Fruit fly (Drosophila melanogaster) whole organism, pupa: ENCODE measurements around the gene Atg12.

Experiments
- CG10348 ChIP-seq: fragments of 200-800 bp; sonication (Bioruptor generic); IDR thresholded peaks from 2 replicates; pipeline ENCODE4 v1.3.6; 2022; ENCODE audit warnings: missing biosample characterization, missing genetic modification characterization
- CG12605 ChIP-seq: fragments of 200-800 bp; sonication (Bioruptor generic); IDR thresholded peaks from 2 replicates; pipeline ENCODE4 v1.3.6; 2022; ENCODE audit warnings: missing biosample characterization, missing genetic modification characterization
- CG13204 ChIP-seq: fragments of 200-800 bp; sonication (Bioruptor generic); optimal IDR thresholded peaks from 2 replicates; lab custom pipeline; 2018; ENCODE audit warnings: missing biosample characterization, mild to moderate bottlenecking, missing genetic modification characterization, moderate library complexity
- CG14655 ChIP-seq: fragments of 200-800 bp; sonication (Bioruptor generic); optimal IDR thresholded peaks from 3 replicates; lab custom pipeline; 2017; ENCODE audit warnings: mild to moderate bottlenecking, missing biosample characterization, missing genetic modification reagents, missing genetic modification characterization
- CG15710 ChIP-seq: fragments of 200-800 bp; sonication (Bioruptor generic); optimal IDR thresholded peaks from 2 replicates; lab custom pipeline; 2018; ENCODE audit warnings: missing biosample characterization, mild to moderate bottlenecking, missing genetic modification characterization, moderate library complexity
- CG17806 ChIP-seq: fragments of 200-800 bp; sonication (Bioruptor generic); optimal IDR thresholded peaks from 2 replicates; lab custom pipeline; 2018; ENCODE audit warnings: missing biosample characterization, mild to moderate bottlenecking, missing genetic modification characterization, moderate library complexity
- CG32121 ChIP-seq: fragments of 200-800 bp; sonication (Bioruptor generic); IDR thresholded peaks from 2 replicates; pipeline ENCODE4 v1.3.6; 2022; ENCODE audit warnings: missing biosample characterization, missing genetic modification characterization
- CG34367 ChIP-seq: fragments of 200-800 bp; sonication (Bioruptor generic); optimal IDR thresholded peaks from 2 replicates; lab custom pipeline; 2018; ENCODE audit warnings: missing biosample characterization, mild to moderate bottlenecking, missing genetic modification characterization
- CG4496 ChIP-seq: fragments of 200-800 bp; sonication (Bioruptor generic); IDR thresholded peaks from 3 replicates; pipeline ENCODE4 v1.3.6; 2022; ENCODE audit warnings: missing biosample characterization, missing genetic modification characterization
- CG8159 ChIP-seq: fragments of 200-800 bp; sonication (Bioruptor generic); optimal IDR thresholded peaks from 3 replicates; lab custom pipeline; 2018; ENCODE audit warnings: missing biosample characterization, mild to moderate bottlenecking, missing genetic modification characterization, moderate library complexity
- CG8301 ChIP-seq: fragments of 200-800 bp; sonication (Bioruptor generic); optimal IDR thresholded peaks from 2 replicates; lab custom pipeline; 2018; ENCODE audit warnings: missing biosample characterization, mild to moderate bottlenecking, missing genetic modification characterization
- CG9948 ChIP-seq: fragments of 200-800 bp; sonication (Bioruptor generic); optimal IDR thresholded peaks from 2 replicates; lab custom pipeline; 2018; ENCODE audit warnings: missing biosample characterization, mild to moderate bottlenecking, missing genetic modification characterization, moderate library complexity
- D1 ChIP-seq: fragments of 200-800 bp; sonication (Bioruptor generic); optimal IDR thresholded peaks from 2 replicates; lab custom pipeline; 2018; ENCODE audit warnings: missing biosample characterization, mild to moderate bottlenecking, missing genetic modification characterization, moderate library complexity
- EcR ChIP-seq: fragments of 200-800 bp; sonication (Bioruptor generic); optimal IDR thresholded peaks from 3 replicates; lab custom pipeline; 2019; ENCODE audit warnings: missing biosample characterization, missing genetic modification characterization, mild to moderate bottlenecking, moderate library complexity, missing genetic modification reagents
- Ets98B ChIP-seq: fragments of 200-800 bp; sonication (Bioruptor generic); IDR thresholded peaks from 2 replicates; pipeline ENCODE4 v1.3.6; 2022; ENCODE audit warnings: missing biosample characterization, missing genetic modification characterization
- Pif1A ChIP-seq: fragments of 200-800 bp; sonication (Bioruptor generic); optimal IDR thresholded peaks from 3 replicates; lab custom pipeline; 2016; ENCODE audit warnings: missing biosample characterization, missing genetic modification characterization
- Pif1B ChIP-seq: fragments of 200-800 bp; sonication (Bioruptor generic); optimal IDR thresholded peaks from 3 replicates; lab custom pipeline; 2016; ENCODE audit warnings: missing biosample characterization, missing genetic modification characterization
- Snoo ChIP-seq: fragments of 200-800 bp; sonication (Bioruptor generic); optimal IDR thresholded peaks from 3 replicates; lab custom pipeline; 2017; ENCODE audit warnings: missing biosample characterization, mild to moderate bottlenecking, missing genetic modification characterization, inconsistent platforms
- fd96Ca ChIP-seq: fragments of 200-800 bp; sonication (Bioruptor generic); IDR thresholded peaks from 3 replicates; pipeline ENCODE4 v1.3.6; 2022; ENCODE audit warnings: missing biosample characterization, missing genetic modification characterization
- gl ChIP-seq: fragments of 200-800 bp; sonication (Bioruptor generic); optimal IDR thresholded peaks from 2 replicates; lab custom pipeline; 2018; ENCODE audit warnings: missing biosample characterization, mild to moderate bottlenecking, missing genetic modification characterization
- rn ChIP-seq: fragments of 200-800 bp; sonication (Bioruptor generic); IDR thresholded peaks from 2 replicates; pipeline ENCODE4 v1.3.6; 2022; ENCODE audit warnings: missing biosample characterization, missing genetic modification characterization

Gene Atg12

dm6 chr3L:12107378-12107777, 29.4 kb upstream of the Atg12 start:
- TF ChIP-seq Pif1A (GFP tag; lab: Kevin White, UChicago) (no peak), CG8301 (tag; lab: Kevin White, UChicago) (no peak), CG32121 (GFP tag; lab: Robert Waterston, UW) (no peak), fd96Ca (GFP tag; lab: Robert Waterston, UW) (no peak), CG15710 (no peak), CG4496 (GFP tag; lab: Robert Waterston, UW) (no peak)

dm6 chr3L:12108515-12108914, 28.3 kb upstream of the Atg12 start:
- TF ChIP-seq EcR (no peak), CG14655 (GFP tag; lab: Kevin White, UChicago) (peak; percentile 56), CG8159 (peak; percentile 37)

- TF ChIP-seq CG14655 (GFP tag; lab: Kevin White, UChicago) (peak; percentile 73), CG17806 (peak; percentile 40), CG8159 (no peak), Ets98B (GFP tag; lab: Robert Waterston, UW) (no peak; the same call in 1 of the 2 replicates), CG8301 (tag; lab: Kevin White, UChicago) (peak; percentile 61), CG34367 (no peak), CG4496 (GFP tag; lab: Robert Waterston, UW) (peak; percentile 10; the same call in 1 of the 3 replicates), CG13204 (GFP tag; lab: Kevin White, UChicago) (peak; percentile 49), gl (tag; lab: Kevin White, UChicago) (no peak), CG10348 (GFP tag; lab: Robert Waterston, UW) (no peak), CG32121 (GFP tag; lab: Robert Waterston, UW) (peak; percentile 62), CG15710 (peak; percentile 31), fd96Ca (GFP tag; lab: Robert Waterston, UW) (peak; percentile 53; the same call in 2 of the 3 replicates), Pif1A (GFP tag; lab: Kevin White, UChicago) (peak; percentile 42), CG9948 (peak; percentile 23), rn (GFP tag; lab: Robert Waterston, UW) (no peak), EcR (peak; percentile 68), Pif1B (GFP tag; lab: Kevin White, UChicago) (peak; percentile 16), D1 (tag; lab: Kevin White, UChicago) (no peak)
Observed at dm6 chr3L:12109045-12109632, 27.6 kb upstream of the Atg12 start.

dm6 chr3L:12111081-12111958, 25.4 kb upstream of the Atg12 start:
- TF ChIP-seq CG4496 (GFP tag; lab: Robert Waterston, UW), result no peak
- peak; percentile 91 for TF ChIP-seq CG9948
- TF ChIP-seq CG12605, result peak; percentile 44; the same call in 1 of the 2 replicates
- TF ChIP-seq rn (GFP tag; lab: Robert Waterston, UW), result peak; percentile 60; the same call in 1 of the 2 replicates
- TF ChIP-seq gl (tag; lab: Kevin White, UChicago), result no peak
- peak; percentile 61 for TF ChIP-seq Pif1A (GFP tag; lab: Kevin White, UChicago)
- no peak for TF ChIP-seq fd96Ca (GFP tag; lab: Robert Waterston, UW)
- no peak; the same call in 1 of the 2 replicates for TF ChIP-seq Ets98B (GFP tag; lab: Robert Waterston, UW)
- TF ChIP-seq Pif1B (GFP tag; lab: Kevin White, UChicago), result peak; percentile 64
- TF ChIP-seq CG8159, result peak; percentile 90
- TF ChIP-seq CG10348 (GFP tag; lab: Robert Waterston, UW), result no peak
- peak; percentile 36 for TF ChIP-seq CG13204 (GFP tag; lab: Kevin White, UChicago)
- TF ChIP-seq D1 (tag; lab: Kevin White, UChicago), result peak; percentile 92
- TF ChIP-seq CG14655 (GFP tag; lab: Kevin White, UChicago), result peak; percentile 81
- peak; percentile 85 for TF ChIP-seq Snoo (tag; lab: Kevin White, UChicago)
- TF ChIP-seq CG15710, result peak; percentile 86
- peak; percentile 65 for TF ChIP-seq CG8301 (tag; lab: Kevin White, UChicago)
- peak; percentile 84 for TF ChIP-seq CG17806
- peak; percentile 77 for TF ChIP-seq CG34367
- TF ChIP-seq EcR, result peak; percentile 96

- peak; percentile 47 for TF ChIP-seq CG17806
- TF ChIP-seq CG34367, result no peak
- TF ChIP-seq CG8159, result peak; percentile 73
- no peak for TF ChIP-seq CG32121 (GFP tag; lab: Robert Waterston, UW)
- no peak for TF ChIP-seq fd96Ca (GFP tag; lab: Robert Waterston, UW)
- TF ChIP-seq CG14655 (GFP tag; lab: Kevin White, UChicago), result peak; percentile 59
- TF ChIP-seq EcR, result no peak
- peak; percentile 38 for TF ChIP-seq CG8301 (tag; lab: Kevin White, UChicago)
- peak; percentile 39 for TF ChIP-seq CG15710
- TF ChIP-seq CG9948, result peak; percentile 55
Observed at dm6 chr3L:12112967-12113366, 23.8 kb upstream of the Atg12 start.

- TF ChIP-seq gl (tag; lab: Kevin White, UChicago), result no peak
- peak; percentile 44 for TF ChIP-seq CG15710
- TF ChIP-seq CG12605, result no peak
- TF ChIP-seq CG4496 (GFP tag; lab: Robert Waterston, UW), result no peak
- peak; percentile 57 for TF ChIP-seq CG8159
- TF ChIP-seq CG9948, result peak; percentile 54
- TF ChIP-seq fd96Ca (GFP tag; lab: Robert Waterston, UW), result no peak
- no peak for TF ChIP-seq Pif1A (GFP tag; lab: Kevin White, UChicago)
- peak; percentile 51 for TF ChIP-seq CG34367
- TF ChIP-seq CG17806, result peak; percentile 56
Observed at dm6 chr3L:12113589-12113988, 23.2 kb upstream of the Atg12 start.
